Fruit fly (Drosophila melanogaster): ENCODE results near the gene Gcn5.

DNA sequence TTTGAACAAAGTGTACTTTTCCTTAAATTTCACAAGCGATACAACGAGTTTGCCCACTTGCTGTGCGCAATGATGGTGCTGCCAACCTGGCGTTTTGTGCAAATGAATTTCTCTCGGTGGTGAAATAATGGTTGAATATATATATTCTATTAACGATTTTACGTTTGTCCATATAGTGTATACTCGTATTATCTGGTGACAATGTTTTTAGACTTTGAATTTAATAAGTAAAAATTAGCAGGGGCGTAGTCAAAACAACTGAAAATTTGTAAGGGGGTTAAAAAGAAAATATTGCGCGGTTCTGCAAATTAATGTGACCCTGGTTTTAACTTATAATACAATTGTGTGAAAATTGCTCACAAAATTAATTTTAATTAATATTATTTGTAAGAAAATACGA is at the start of gene Gcn5, which contains the start of gene ver:
- peak; percentile 99 for TF ChIP-seq CG7045 (GFP tag; optimal IDR thresholded peaks at IDR 0.05)
- peak; percentile 97 for TF ChIP-seq CG1620 (GFP tag; optimal IDR thresholded peaks at IDR 0.05)
- TF ChIP-seq Crg-1 (GFP tag; optimal IDR thresholded peaks at IDR 0.05): peak; percentile 97
- TF ChIP-seq CG33017 (tag; optimal IDR thresholded peaks at IDR 0.05): peak; percentile 98
- peak; percentile 97 for TF ChIP-seq CG14711 (tag; optimal IDR thresholded peaks at IDR 0.05)
- peak; percentile 99 for TF ChIP-seq CG11617 (GFP tag; optimal IDR thresholded peaks at IDR 0.05)
